Worm (Caenorhabditis elegans) whole organism, mixed stage, embryonic: Measurements from ENCODE around the gene F44E2.6.

ENCODE experiments used
- mep-1 ChIP-seq: fragments of 150-350 bp; optimal IDR thresholded peaks from 2 replicates; lab custom pipeline; 2017; ENCODE audit warnings: missing biosample characterization, missing genetic modification reagents, missing genetic modification characterization, inconsistent platforms
- nhr-237 ChIP-seq: fragments of 150-350 bp; optimal IDR thresholded peaks from 2 replicates; lab custom pipeline; 2014; ENCODE audit warnings: missing biosample characterization, missing genetic modification characterization
- ztf-11 ChIP-seq: fragments of 150-350 bp; optimal IDR thresholded peaks from 2 replicates; lab custom pipeline; 2014; ENCODE audit warnings: missing biosample characterization, missing genetic modification characterization

DNA sequence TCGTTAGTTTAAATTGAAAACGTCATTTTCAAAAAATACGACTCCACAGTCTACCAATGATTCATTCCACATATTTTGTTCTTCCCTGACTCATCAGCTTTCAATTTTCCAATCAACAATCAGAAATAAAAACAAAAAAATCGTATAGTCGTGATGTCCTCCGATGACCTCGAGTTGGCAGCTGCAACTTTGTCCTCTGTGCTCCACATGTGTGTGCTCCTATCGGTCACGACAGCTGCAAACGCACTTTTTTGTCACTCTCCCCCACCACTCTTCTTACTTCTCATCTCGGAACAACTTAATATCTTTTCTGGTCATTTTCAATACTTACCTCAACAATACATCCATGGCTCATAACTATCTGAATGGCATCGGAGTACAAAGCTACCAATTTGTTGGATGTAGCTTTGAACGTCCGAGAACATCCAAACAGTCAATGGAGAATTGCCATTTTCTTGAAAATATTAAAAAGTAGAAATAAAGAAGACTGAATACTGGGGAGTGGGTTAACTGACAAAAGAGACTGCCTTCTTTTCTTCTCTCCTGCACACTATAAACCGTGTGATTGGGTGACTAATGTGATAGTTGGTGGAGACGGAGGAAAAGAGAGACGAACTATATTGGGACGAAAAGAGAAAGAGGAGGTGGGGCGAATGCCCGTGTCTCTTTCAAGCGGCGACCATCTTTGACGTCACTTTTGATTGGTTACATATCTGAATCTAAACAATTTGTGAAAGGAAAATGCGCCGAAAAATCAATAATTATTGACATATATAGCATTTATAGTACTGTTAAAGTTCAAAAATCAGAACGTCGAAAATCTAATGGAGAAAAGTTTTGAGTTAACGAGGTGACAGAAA lies 22.2 kb upstream of the F44E2.6 start:
- TF ChIP-seq mep-1 (no peak), ztf-11 (tag; lab: Kevin White, UChicago) (no peak), nhr-237 (no peak)
